Comparison of ENCODE assay signal across 1 fruit fly cellular context in genomic region chr2L:7219650-7220267, dm6.
A peak's percentile ranks its signal among the peaks of the same experiment; 100 is the strongest.
TF ChIP-seq lines count a peak whose summit lies in the region.

Gene CG13784 (minus strand): TSS chr2L:7220033.

TF ChIP-seq in whole organism, embryonic, 481 proteins besides CTCF, POLR2A, EP300 and RAD21 (continued from another document and continues in another):
- TF ChIP-seq Hmr (GFP tag; optimal IDR thresholded peaks at IDR 0.05; lab: Kevin White, UChicago) (peak; percentile 65), CG34376 (GFP tag; optimal IDR thresholded peaks at IDR 0.05; lab: Kevin White, UChicago) (peak; percentile 73), Ssrp (tag; optimal IDR thresholded peaks at IDR 0.05; lab: Kevin White, UChicago) (no peak), ind (GFP tag; optimal IDR thresholded peaks at IDR 0.05; lab: Kevin White, UChicago) (peak; percentile 6), CG11723 (GFP tag; optimal IDR thresholded peaks at IDR 0.05; lab: Kevin White, UChicago) (peak; percentile 42), CG4360 (GFP tag; IDR thresholded peaks at IDR 0.05; lab: Robert Waterston, UW) (peak; percentile 96), CG17186 (GFP tag; optimal IDR thresholded peaks at IDR 0.05; lab: Kevin White, UChicago) (peak; percentile 23), luna (GFP tag; optimal IDR thresholded peaks at IDR 0.05; lab: Kevin White, UChicago) (no peak), CG11695 (GFP tag; IDR thresholded peaks at IDR 0.05; lab: Robert Waterston, UW) (peak; percentile 23; the same call in 1 of the 3 replicates), gsb (GFP tag; IDR thresholded peaks at IDR 0.05; lab: Robert Waterston, UW) (no peak), Dad (GFP tag; optimal IDR thresholded peaks at IDR 0.05; lab: Kevin White, UChicago) (peak; percentile 21), NC2β (GFP tag; optimal IDR thresholded peaks at IDR 0.05; lab: Kevin White, UChicago) (no peak), CG12659 (GFP tag; optimal IDR thresholded peaks at IDR 0.05; lab: Kevin White, UChicago) (peak; percentile 71), ase (GFP tag; IDR thresholded peaks at IDR 0.05; lab: Robert Waterston, UW) (peak; percentile 33; the same call in 1 of the 3 replicates), eve (GFP tag; optimal IDR thresholded peaks at IDR 0.05; lab: Kevin White, UChicago) (no peak), BEAF-32 (GFP tag; optimal IDR thresholded peaks at IDR 0.05; lab: Kevin White, UChicago) (peak; percentile 78), NC2α (GFP tag; optimal IDR thresholded peaks at IDR 0.05; lab: Kevin White, UChicago) (no peak), CG31365 (tag; optimal IDR thresholded peaks at IDR 0.05; lab: Kevin White, UChicago) (peak; percentile 27), sens-2 (GFP tag; IDR thresholded peaks at IDR 0.05; lab: Robert Waterston, UW) (no peak), Meics (GFP tag; optimal IDR thresholded peaks at IDR 0.05; lab: Kevin White, UChicago) (peak; percentile 26), GATAe (GFP tag; conservative IDR thresholded peaks at IDR 0.05; lab: Robert Waterston, UW) (no peak), Nf-YC (tag; optimal IDR thresholded peaks at IDR 0.05; lab: Kevin White, UChicago) (peak; percentile 55), CG42726 (GFP tag; IDR thresholded peaks at IDR 0.05; lab: Robert Waterston, UW; ENCODE audit: partially characterized antibody) (peak; percentile 75), lmd (GFP tag; IDR thresholded peaks at IDR 0.05; lab: Robert Waterston, UW) (peak; percentile 26; the same call in 1 of the 2 replicates), run (tag; optimal IDR thresholded peaks at IDR 0.05; lab: Kevin White, UChicago) (peak; percentile 13), Oli (tag; optimal IDR thresholded peaks at IDR 0.05; lab: Kevin White, UChicago) (no peak), CG30020 (tag; optimal IDR thresholded peaks at IDR 0.05; lab: Kevin White, UChicago) (peak; percentile 81), CG6175 (GFP tag; IDR thresholded peaks at IDR 0.05; lab: Robert Waterston, UW) (no peak; the same call in 2 of the 3 replicates), CG11085 (GFP tag; IDR thresholded peaks at IDR 0.05; lab: Robert Waterston, UW) (no peak), CG10147 (GFP tag; optimal IDR thresholded peaks at IDR 0.05; lab: Kevin White, UChicago) (no peak), da (GFP tag; optimal IDR thresholded peaks at IDR 0.05; lab: Kevin White, UChicago) (no peak), CG12236 (GFP tag; optimal IDR thresholded peaks at IDR 0.05; lab: Kevin White, UChicago) (no peak), Atf6 (GFP tag; IDR thresholded peaks at IDR 0.05; lab: Robert Waterston, UW) (peak; percentile 57), en (GFP tag; optimal IDR thresholded peaks at IDR 0.05; lab: Kevin White, UChicago) (no peak), fu2 (GFP tag; optimal IDR thresholded peaks at IDR 0.05; lab: Kevin White, UChicago) (no peak), CG31388 (GFP tag; optimal IDR thresholded peaks at IDR 0.05; lab: Kevin White, UChicago) (no peak), CG4282 (GFP tag; optimal IDR thresholded peaks at IDR 0.05; lab: Kevin White, UChicago) (no peak), bab2 (GFP tag; optimal IDR thresholded peaks at IDR 0.05; lab: Kevin White, UChicago) (no peak), CG14965 (GFP tag; optimal IDR thresholded peaks at IDR 0.05; lab: Kevin White, UChicago; ENCODE audit: borderline replicate concordance) (no peak), Xbp1 (GFP tag; optimal IDR thresholded peaks at IDR 0.05; lab: Kevin White, UChicago) (peak; percentile 36), bbx (GFP tag; IDR thresholded peaks at IDR 0.05; lab: Robert Waterston, UW; ENCODE audit: partially characterized antibody) (peak; percentile 78), lov (optimal IDR thresholded peaks at IDR 0.05; lab: Kevin White, UChicago) (no peak), lov (GFP tag; IDR thresholded peaks at IDR 0.05; lab: Robert Waterston, UW) (0 out of 3 replicates have a peak, but pooled peaks have one; percentile 9), sna (GFP tag; IDR thresholded peaks at IDR 0.05; lab: Robert Waterston, UW; ENCODE audit: partially characterized antibody) (no peak), az2 (GFP tag; optimal IDR thresholded peaks at IDR 0.05; lab: Kevin White, UChicago) (no peak), CG18476 (GFP tag; optimal IDR thresholded peaks at IDR 0.05; lab: Kevin White, UChicago) (no peak), Med (GFP tag; lab: Kevin White, UChicago) (peak; percentile 91), ac (GFP tag; optimal IDR thresholded peaks at IDR 0.05; lab: Kevin White, UChicago) (no peak), dm (GFP tag; optimal IDR thresholded peaks at IDR 0.05; lab: Kevin White, UChicago) (peak; percentile 5), pros (GFP tag; optimal IDR thresholded peaks at IDR 0.05; lab: Kevin White, UChicago) (no peak), ro (GFP tag; IDR thresholded peaks at IDR 0.05; lab: Robert Waterston, UW) (no peak), ap (GFP tag; IDR thresholded peaks at IDR 0.05; lab: Robert Waterston, UW) (no peak), cas (GFP tag; IDR thresholded peaks at IDR 0.05; lab: Robert Waterston, UW) (no peak), scrt (GFP tag; optimal IDR thresholded peaks at IDR 0.05; lab: Kevin White, UChicago) (peak; percentile 34), CG10321 (GFP tag; IDR thresholded peaks at IDR 0.05; lab: Robert Waterston, UW) (no peak), btn (GFP tag; optimal IDR thresholded peaks at IDR 0.05; lab: Kevin White, UChicago) (no peak), PHDP (tag; optimal IDR thresholded peaks at IDR 0.05; lab: Kevin White, UChicago) (peak; percentile 35), Asciz (GFP tag; optimal IDR thresholded peaks at IDR 0.05; lab: Kevin White, UChicago) (no peak), cg (GFP tag; optimal IDR thresholded peaks at IDR 0.05; lab: Kevin White, UChicago) (no peak), tx (GFP tag; optimal IDR thresholded peaks at IDR 0.05; lab: Kevin White, UChicago) (no peak), Fer3 (tag; optimal IDR thresholded peaks at IDR 0.05; lab: Kevin White, UChicago) (peak; percentile 13), gro (GFP tag; optimal IDR thresholded peaks at IDR 0.05; lab: Kevin White, UChicago) (peak; percentile 49), odd (GFP tag; optimal IDR thresholded peaks at IDR 0.05; lab: Kevin White, UChicago) (peak; percentile 29), CG17802 (tag; optimal IDR thresholded peaks at IDR 0.05; lab: Kevin White, UChicago) (peak; percentile 5), CG10366 (GFP tag; IDR thresholded peaks at IDR 0.05; lab: Robert Waterston, UW) (no peak), p53 (GFP tag; optimal IDR thresholded peaks at IDR 0.05; lab: Kevin White, UChicago) (peak; percentile 38), CrebB (tag; optimal IDR thresholded peaks at IDR 0.05; lab: Kevin White, UChicago) (peak; percentile 45), CG11398 (GFP tag; optimal IDR thresholded peaks at IDR 0.05; lab: Kevin White, UChicago) (peak; percentile 10), Taf1 (GFP tag; IDR thresholded peaks at IDR 0.05; lab: Robert Waterston, UW) (no peak), sc (optimal IDR thresholded peaks at IDR 0.05; lab: Kevin White, UChicago) (no peak), sc (GFP tag; optimal IDR thresholded peaks at IDR 0.05; lab: Kevin White, UChicago) (no peak), Elba2 (GFP tag; optimal IDR thresholded peaks at IDR 0.05; lab: Kevin White, UChicago) (no peak), crp (GFP tag; optimal IDR thresholded peaks at IDR 0.05; lab: Kevin White, UChicago) (peak in 1 of 2 experiments; percentile 2), chm (GFP tag; IDR thresholded peaks at IDR 0.05; lab: Robert Waterston, UW) (no peak), CG2875 (GFP tag; optimal IDR thresholded peaks at IDR 0.05; lab: Kevin White, UChicago) (peak; percentile 49), dmrt11E (tag; optimal IDR thresholded peaks at IDR 0.05; lab: Kevin White, UChicago) (peak; percentile 22), CG1832 (GFP tag; optimal IDR thresholded peaks at IDR 0.05; lab: Kevin White, UChicago) (no peak), ranshi (GFP tag; IDR thresholded peaks at IDR 0.05; lab: Robert Waterston, UW) (no peak), Blimp-1 (GFP tag; optimal IDR thresholded peaks at IDR 0.05; lab: Kevin White, UChicago) (peak; percentile 36), zen2 (GFP tag; IDR thresholded peaks at IDR 0.05; lab: Robert Waterston, UW; ENCODE audit: partially characterized antibody) (no peak), grn (GFP tag; optimal IDR thresholded peaks at IDR 0.05; lab: Kevin White, UChicago) (no peak), CG8089 (GFP tag; optimal IDR thresholded peaks at IDR 0.05; lab: Kevin White, UChicago) (no peak), CG3847 (GFP tag; IDR thresholded peaks at IDR 0.05; lab: Robert Waterston, UW) (peak; percentile 34; the same call in 1 of the 2 replicates), hb (GFP tag; IDR thresholded peaks at IDR 0.05; lab: Robert Waterston, UW; ENCODE audit: partially characterized antibody) (no peak), CG10462 (GFP tag; optimal IDR thresholded peaks at IDR 0.05; lab: Kevin White, UChicago) (peak; percentile 65), Opbp (GFP tag; IDR thresholded peaks at IDR 0.05; lab: Robert Waterston, UW; ENCODE audit: partially characterized antibody) (peak; percentile 72), CG3995 (GFP tag; optimal IDR thresholded peaks at IDR 0.05; lab: Kevin White, UChicago) (peak; percentile 15), CG17385 (GFP tag; optimal IDR thresholded peaks at IDR 0.05; lab: Kevin White, UChicago) (peak; percentile 13), Tbp (GFP tag; optimal IDR thresholded peaks at IDR 0.05; lab: Kevin White, UChicago) (peak; percentile 60), CG11093 (GFP tag; IDR thresholded peaks at IDR 0.05; lab: Robert Waterston, UW) (no peak), CG17568 (GFP tag; optimal IDR thresholded peaks at IDR 0.05; lab: Kevin White, UChicago) (no peak), D19A (tag; optimal IDR thresholded peaks at IDR 0.05; lab: Kevin White, UChicago) (peak; percentile 44), klu (GFP tag; IDR thresholded peaks at IDR 0.05; lab: Robert Waterston, UW) (no peak), hbn (GFP tag; IDR thresholded peaks at IDR 0.05; lab: Robert Waterston, UW; ENCODE audit: partially characterized antibody) (peak; percentile 51; the same call in 1 of the 2 replicates), Camta (GFP tag; optimal IDR thresholded peaks at IDR 0.05; lab: Kevin White, UChicago) (no peak), Stat92E (GFP tag; optimal IDR thresholded peaks at IDR 0.05; lab: Kevin White, UChicago) (peak in 2 of 3 experiments; percentile 82), sima (GFP tag; optimal IDR thresholded peaks at IDR 0.05; lab: Kevin White, UChicago) (no peak), BtbVII (GFP tag; optimal IDR thresholded peaks at IDR 0.05; lab: Kevin White, UChicago) (peak; percentile 33), CG7372 (GFP tag; IDR thresholded peaks at IDR 0.05; lab: Robert Waterston, UW) (no peak), nerfin-2 (GFP tag; IDR thresholded peaks at IDR 0.05; lab: Robert Waterston, UW; ENCODE audit: partially characterized antibody) (peak; percentile 28; the same call in 1 of the 2 replicates), row (GFP tag; IDR thresholded peaks at IDR 0.05; lab: Robert Waterston, UW) (peak; percentile 91), chn (GFP tag; optimal IDR thresholded peaks at IDR 0.05; lab: Kevin White, UChicago) (peak; percentile 19), B-H2 (GFP tag; optimal IDR thresholded peaks at IDR 0.05; lab: Kevin White, UChicago) (peak; percentile 57), CG33213 (GFP tag; optimal IDR thresholded peaks at IDR 0.05; lab: Kevin White, UChicago) (peak; percentile 69), CG11696 (GFP tag; IDR thresholded peaks at IDR 0.05; lab: Robert Waterston, UW) (0 out of 2 replicates have a peak, but pooled peaks have one; percentile 5), lbe (GFP tag; optimal IDR thresholded peaks at IDR 0.05; lab: Kevin White, UChicago) (peak; percentile 23), MESR4 (GFP tag; optimal IDR thresholded peaks at IDR 0.05; lab: Kevin White, UChicago) (peak; percentile 76), Abd-B (GFP tag; optimal IDR thresholded peaks at IDR 0.05; lab: Kevin White, UChicago) (no peak), CG13894 (tag; optimal IDR thresholded peaks at IDR 0.05; lab: Kevin White, UChicago) (peak; percentile 76), mirr (GFP tag; optimal IDR thresholded peaks at IDR 0.05; lab: Kevin White, UChicago) (peak; percentile 48), CG11560 (tag; IDR thresholded peaks at IDR 0.05; lab: Robert Waterston, UW) (peak; percentile 94; the same call in 2 of the 3 replicates), toy (GFP tag; IDR thresholded peaks at IDR 0.05; lab: Robert Waterston, UW) (no peak), Sry-β (GFP tag; optimal IDR thresholded peaks at IDR 0.05; lab: Kevin White, UChicago) (no peak), CG4820 (GFP tag; optimal IDR thresholded peaks at IDR 0.05; lab: Kevin White, UChicago) (no peak), kni (GFP tag; optimal IDR thresholded peaks at IDR 0.05; lab: Kevin White, UChicago) (peak; percentile 23), CG11247 (GFP tag; IDR thresholded peaks at IDR 0.05; lab: Robert Waterston, UW) (no peak), crc (GFP tag; optimal IDR thresholded peaks at IDR 0.05; lab: Kevin White, UChicago) (no peak), CG4854 (GFP tag; optimal IDR thresholded peaks at IDR 0.05; lab: Kevin White, UChicago) (no peak), pho (GFP tag; optimal IDR thresholded peaks at IDR 0.05; lab: Kevin White, UChicago) (peak; percentile 43), pan (optimal IDR thresholded peaks at IDR 0.05; lab: Kevin White, UChicago) (no peak), pan (GFP tag; optimal IDR thresholded peaks at IDR 0.05 in 1 of 2, IDR thresholded peaks at IDR 0.05 in 1 of 2) (no peak), Sry-δ (GFP tag; optimal IDR thresholded peaks at IDR 0.05; lab: Kevin White, UChicago) (peak; percentile 60), Sin3A (optimal IDR thresholded peaks at IDR 0.05; lab: Kevin White, UChicago) (peak; percentile 22), CG9727 (GFP tag; optimal IDR thresholded peaks at IDR 0.05; lab: Kevin White, UChicago) (no peak), CG7963 (GFP tag; IDR thresholded peaks at IDR 0.05; lab: Robert Waterston, UW; ENCODE audit: partially characterized antibody) (peak; percentile 33; the same call in 1 of the 3 replicates), CG10654 (GFP tag; optimal IDR thresholded peaks at IDR 0.05; lab: Kevin White, UChicago) (no peak), sug (tag; optimal IDR thresholded peaks at IDR 0.05; lab: Kevin White, UChicago) (peak; percentile 44), knrl (GFP tag; IDR thresholded peaks at IDR 0.05; lab: Robert Waterston, UW; ENCODE audit: partially characterized antibody) (peak; percentile 59), CG7786 (GFP tag; optimal IDR thresholded peaks at IDR 0.05; lab: Kevin White, UChicago) (no peak), al (GFP tag; IDR thresholded peaks at IDR 0.05; lab: Robert Waterston, UW) (0 out of 2 replicates have a peak, but pooled peaks have one; percentile 25), CG12219 (GFP tag; optimal IDR thresholded peaks at IDR 0.05; lab: Kevin White, UChicago) (peak; percentile 12), CG17829 (tag; optimal IDR thresholded peaks at IDR 0.05; lab: Kevin White, UChicago) (peak; percentile 59)
